Fruit fly (Drosophila melanogaster) whole organism, embryonic: ENCODE data around the gene Sidpn.
A peak's percentile ranks its signal among the peaks of the same experiment; 100 is the strongest.

Experiments
- B-H2 ChIP-seq: fragments of 200-800 bp; sonication (Bioruptor generic); optimal IDR thresholded peaks from 2 replicates; lab custom pipeline; 2018; ENCODE audit warnings: missing biosample characterization, mild to moderate bottlenecking, missing genetic modification characterization
- Blimp-1 ChIP-seq: fragments of 200-800 bp; sonication (Bioruptor generic); optimal IDR thresholded peaks from 3 replicates; lab custom pipeline; 2018; ENCODE audit warnings: missing biosample characterization, missing genetic modification characterization, mild to moderate bottlenecking, moderate library complexity, missing genetic modification reagents
- CG10267 ChIP-seq: fragments of 200-800 bp; sonication (Bioruptor generic); optimal IDR thresholded peaks from 2 replicates; lab custom pipeline; 2018; ENCODE audit warnings: missing biosample characterization, mild to moderate bottlenecking, missing genetic modification characterization, moderate library complexity
- CG10274 ChIP-seq: fragments of 200-800 bp; sonication (Bioruptor generic); optimal IDR thresholded peaks from 3 replicates; lab custom pipeline; 2017; ENCODE audit warnings: missing biosample characterization, mild to moderate bottlenecking, missing genetic modification characterization
- CG10431 ChIP-seq: fragments of 200-800 bp; sonication (Bioruptor generic); optimal IDR thresholded peaks from 3 replicates; lab custom pipeline; 2018; ENCODE audit warnings: missing biosample characterization, mild to moderate bottlenecking, missing genetic modification characterization
- CG11504 ChIP-seq: fragments of 200-800 bp; sonication (Bioruptor generic); optimal IDR thresholded peaks from 3 replicates; lab custom pipeline; 2019; ENCODE audit warnings: missing biosample characterization, mild to moderate bottlenecking, missing genetic modification characterization, moderate library complexity
- CG12104 ChIP-seq: fragments of 200-800 bp; sonication (Bioruptor generic); optimal IDR thresholded peaks from 3 replicates; lab custom pipeline; 2016; ENCODE audit warnings: missing biosample characterization, missing genetic modification characterization
- CG12744 ChIP-seq: fragments of 200-800 bp; sonication (Bioruptor generic); optimal IDR thresholded peaks from 2 replicates; lab custom pipeline; 2016; ENCODE audit warnings: missing biosample characterization, missing genetic modification characterization
- CG13123 ChIP-seq: fragments of 200-800 bp; sonication (Bioruptor generic); optimal IDR thresholded peaks from 2 replicates; lab custom pipeline; 2016; ENCODE audit warnings: missing biosample characterization, missing genetic modification characterization
- CG15073 ChIP-seq: fragments of 200-800 bp; sonication (Bioruptor generic); optimal IDR thresholded peaks from 2 replicates; lab custom pipeline; 2016; ENCODE audit warnings: missing biosample characterization, missing genetic modification characterization
- CG17612 ChIP-seq: fragments of 200-800 bp; sonication (Bioruptor generic); IDR thresholded peaks from 2 replicates; pipeline ENCODE4 v1.3.6; 2022; ENCODE audit warnings: missing biosample characterization, missing genetic modification characterization
- CG18476 ChIP-seq: fragments of 200-800 bp; sonication (Bioruptor generic); optimal IDR thresholded peaks from 2 replicates; lab custom pipeline; 2016; ENCODE audit warnings: missing biosample characterization, mild to moderate bottlenecking, missing genetic modification characterization
- CG18764 ChIP-seq: fragments of 200-800 bp; sonication (Bioruptor generic); optimal IDR thresholded peaks from 3 replicates; lab custom pipeline; 2016; ENCODE audit warnings: missing biosample characterization, missing genetic modification characterization
- CG2120 ChIP-seq: fragments of 200-800 bp; sonication (Bioruptor generic); optimal IDR thresholded peaks from 3 replicates; lab custom pipeline; 2016; ENCODE audit warnings: missing biosample characterization, missing genetic modification characterization
- CG34422 ChIP-seq: fragments of 200-800 bp; sonication (Bioruptor generic); IDR thresholded peaks from 3 replicates; pipeline ENCODE4 v1.3.6; 2022; ENCODE audit warnings: missing biosample characterization, missing genetic modification characterization
- CG3838 ChIP-seq: fragments of 200-800 bp; sonication (Bioruptor generic); optimal IDR thresholded peaks from 3 replicates; lab custom pipeline; 2016; ENCODE audit warnings: missing biosample characterization, missing genetic modification characterization
- CG3995 ChIP-seq: fragments of 200-800 bp; sonication (Bioruptor generic); optimal IDR thresholded peaks from 3 replicates; lab custom pipeline; 2016; ENCODE audit warnings: missing biosample characterization, missing genetic modification characterization
- CG4404 ChIP-seq: fragments of 200-800 bp; sonication (Bioruptor generic); IDR thresholded peaks from 2 replicates; pipeline ENCODE4 v1.3.6; 2022; ENCODE audit warnings: missing biosample characterization, missing genetic modification characterization
- CG7786 ChIP-seq: fragments of 200-800 bp; sonication (Bioruptor generic); optimal IDR thresholded peaks from 2 replicates; lab custom pipeline; 2016; ENCODE audit warnings: missing biosample characterization, missing genetic modification characterization
- CG9609 ChIP-seq: fragments of 200-800 bp; sonication (Bioruptor generic); optimal IDR thresholded peaks from 3 replicates; lab custom pipeline; 2016; ENCODE audit warnings: missing biosample characterization, missing genetic modification characterization
- CG9797 ChIP-seq: fragments of 200-800 bp; sonication (Bioruptor generic); optimal IDR thresholded peaks from 3 replicates; lab custom pipeline; 2018; ENCODE audit warnings: missing biosample characterization, mild to moderate bottlenecking, missing genetic modification characterization
- CG9932 ChIP-seq: fragments of 200-800 bp; sonication (Bioruptor generic); IDR thresholded peaks from 2 replicates; pipeline ENCODE4 v1.3.6; 2022; ENCODE audit warnings: missing biosample characterization, missing genetic modification characterization
- D19A ChIP-seq: fragments of 200-800 bp; optimal IDR thresholded peaks from 3 replicates; lab custom pipeline; 2019; ENCODE audit warnings: missing biosample characterization, mild to moderate bottlenecking, missing genetic modification characterization, moderate library complexity
- Eip74EF ChIP-seq, 2 experiments: fragments of 200-800 bp in 1 of 2; fragments of >200 bp in 1 of 2; sonication (Bioruptor generic) in 1 of 2; optimal IDR thresholded peaks; 2 replicates each; lab custom pipeline; 2017 to 2019; ENCODE audit warnings: missing biosample characterization in 2 of 2, missing genetic modification characterization in 2 of 2, mild to moderate bottlenecking in 1 of 2, moderate library complexity in 1 of 2
- HLH4C ChIP-seq: fragments of 200-800 bp; sonication (Bioruptor generic); IDR thresholded peaks from 3 replicates; pipeline ENCODE4 v1.3.6; 2022; ENCODE audit warnings: missing biosample characterization, missing genetic modification characterization; ENCODE audit not compliant: partially characterized antibody
- MESR4 ChIP-seq: fragments of 200-800 bp; sonication (Bioruptor generic); optimal IDR thresholded peaks from 2 replicates; lab custom pipeline; 2018; ENCODE audit warnings: missing biosample characterization, mild to moderate bottlenecking, missing genetic modification characterization, moderate library complexity
- Mes4 ChIP-seq: fragments of 200-800 bp; sonication (Bioruptor generic); optimal IDR thresholded peaks from 2 replicates; lab custom pipeline; 2016; ENCODE audit warnings: missing biosample characterization, missing genetic modification characterization
- Myb ChIP-seq: fragments of 200-800 bp; sonication (Bioruptor generic); optimal IDR thresholded peaks from 2 replicates; lab custom pipeline; 2016; ENCODE audit warnings: missing biosample characterization, missing genetic modification characterization
- Nf-YB ChIP-seq: fragments of 200-800 bp; sonication (Bioruptor generic); optimal IDR thresholded peaks from 3 replicates; lab custom pipeline; 2019; ENCODE audit warnings: missing biosample characterization, mild to moderate bottlenecking, missing genetic modification characterization, moderate library complexity
- Optix ChIP-seq: fragments of 200-800 bp; sonication (Bioruptor generic); IDR thresholded peaks from 3 replicates; pipeline ENCODE4 v1.3.6; 2022; ENCODE audit warnings: missing biosample characterization, missing genetic modification characterization
- Rx ChIP-seq: fragments of 200-800 bp; sonication (Bioruptor generic); IDR thresholded peaks from 2 replicates; pipeline ENCODE4 v1.3.6; 2022; ENCODE audit warnings: missing biosample characterization, missing genetic modification characterization
- Sox102F ChIP-seq: fragments of 200-800 bp; sonication (Bioruptor generic); optimal IDR thresholded peaks from 2 replicates; lab custom pipeline; 2018; ENCODE audit warnings: missing biosample characterization, mild to moderate bottlenecking, missing genetic modification characterization, moderate library complexity
- cato ChIP-seq: fragments of 200-800 bp; sonication (Bioruptor generic); optimal IDR thresholded peaks from 2 replicates; lab custom pipeline; 2016; ENCODE audit warnings: missing biosample characterization, missing genetic modification characterization, borderline replicate concordance
- crc ChIP-seq: fragments of 200-800 bp; sonication (Bioruptor generic); optimal IDR thresholded peaks from 2 replicates; lab custom pipeline; 2016; ENCODE audit warnings: missing biosample characterization, missing genetic modification characterization
- cwo ChIP-seq: fragments of 200-800 bp; sonication (Bioruptor generic); optimal IDR thresholded peaks from 3 replicates; lab custom pipeline; 2017; ENCODE audit warnings: missing biosample characterization, missing genetic modification characterization, mild to moderate bottlenecking, moderate library complexity, missing genetic modification reagents
- dan ChIP-seq: fragments of 200-800 bp; sonication (Bioruptor generic); IDR thresholded peaks from 2 replicates; pipeline ENCODE4 v1.3.6; 2022; ENCODE audit warnings: missing biosample characterization, missing genetic modification characterization
- danr ChIP-seq: fragments of 200-800 bp; sonication (Bioruptor generic); IDR thresholded peaks from 2 replicates; pipeline ENCODE4 v1.3.6; 2022; ENCODE audit warnings: missing biosample characterization, missing genetic modification characterization
- fd102C ChIP-seq: fragments of 200-800 bp; sonication (Bioruptor generic); optimal IDR thresholded peaks from 2 replicates; lab custom pipeline; 2018; ENCODE audit warnings: missing biosample characterization, mild to moderate bottlenecking, missing genetic modification characterization, moderate library complexity
- kay ChIP-seq: fragments of 200-800 bp; sonication (Bioruptor generic); optimal IDR thresholded peaks from 2 replicates; lab custom pipeline; 2016; ENCODE audit warnings: missing biosample characterization, missing genetic modification characterization
- mam ChIP-seq: fragments of 200-800 bp; sonication (Bioruptor generic); optimal IDR thresholded peaks from 3 replicates; lab custom pipeline; 2016; ENCODE audit warnings: missing biosample characterization, missing genetic modification characterization
- nmo ChIP-seq: fragments of 200-800 bp; sonication (Bioruptor generic); optimal IDR thresholded peaks from 2 replicates; lab custom pipeline; 2018; ENCODE audit warnings: missing biosample characterization, mild to moderate bottlenecking, missing genetic modification characterization, moderate library complexity
- oc ChIP-seq: fragments of 200-800 bp; sonication (Bioruptor generic); optimal IDR thresholded peaks from 2 replicates; lab custom pipeline; 2018; ENCODE audit warnings: missing biosample characterization, mild to moderate bottlenecking, missing genetic modification characterization, moderate library complexity
- phol ChIP-seq: fragments of 200-800 bp; sonication (Bioruptor generic); optimal IDR thresholded peaks from 3 replicates; lab custom pipeline; 2018; ENCODE audit warnings: missing biosample characterization, mild to moderate bottlenecking, missing genetic modification characterization, moderate library complexity
- rib ChIP-seq: fragments of 200-800 bp; sonication (Bioruptor generic); IDR thresholded peaks from 2 replicates; pipeline ENCODE4 v1.3.6; 2022; ENCODE audit warnings: missing biosample characterization, missing genetic modification characterization
- sens ChIP-seq: fragments of 200-800 bp; sonication (Bioruptor generic); peaks from one replicate; lab custom pipeline; 2016; ENCODE audit warnings: missing biosample characterization, missing genetic modification characterization
- ttk ChIP-seq: fragments of 200-800 bp; sonication (Bioruptor generic); IDR thresholded peaks from 2 replicates; pipeline ENCODE4 v2.1.2; 2022; ENCODE audit warnings: missing biosample characterization, missing genetic modification characterization
- wek ChIP-seq: fragments of 200-800 bp; sonication (Bioruptor generic); optimal IDR thresholded peaks from 3 replicates; lab custom pipeline; 2018; ENCODE audit warnings: missing biosample characterization, mild to moderate bottlenecking, missing genetic modification characterization, moderate library complexity

Sidpn gene

DNA sequence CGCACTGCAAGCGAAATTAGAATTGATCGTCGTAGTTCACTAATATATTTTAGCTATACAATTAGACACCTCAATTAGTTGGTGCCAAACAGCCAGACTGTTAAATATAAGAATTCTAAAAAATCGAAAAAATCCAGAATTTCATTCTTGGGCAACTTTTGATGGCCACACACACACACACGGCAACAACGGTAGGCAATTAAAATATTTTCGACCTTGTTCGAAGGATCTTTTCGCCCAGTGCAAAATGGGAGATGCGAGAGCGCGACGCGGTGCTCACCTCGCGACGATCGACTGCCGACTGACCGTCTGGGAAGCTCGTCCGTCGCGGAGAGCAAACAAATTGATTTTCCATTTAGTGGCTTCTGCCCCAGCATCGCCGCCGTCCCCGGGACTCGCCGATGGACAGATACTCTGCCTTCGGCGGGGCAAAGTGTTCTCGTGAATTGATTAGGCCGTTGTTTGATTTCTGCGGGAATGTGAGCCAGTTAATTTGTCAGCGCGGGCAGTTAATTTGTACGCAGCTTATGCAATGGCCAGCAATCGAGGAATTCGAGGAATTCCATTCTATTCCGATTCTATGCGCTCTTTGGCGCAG is 42.1 kb downstream of the Sidpn start, which contains the start of gene CG10702 (continued):
- no peak for TF ChIP-seq MESR4 (GFP tag; lab: Kevin White, UChicago)
- TF ChIP-seq Myb (GFP tag; lab: Kevin White, UChicago) = no peak
- no peak for TF ChIP-seq CG9797 (GFP tag; lab: Kevin White, UChicago)
- TF ChIP-seq D19A = peak; percentile 80
- TF ChIP-seq CG18764 = no peak
- TF ChIP-seq Rx (GFP tag; lab: Robert Waterston, UW) = 0 out of 2 replicates have a peak, but pooled peaks have one; percentile 6

DNA sequence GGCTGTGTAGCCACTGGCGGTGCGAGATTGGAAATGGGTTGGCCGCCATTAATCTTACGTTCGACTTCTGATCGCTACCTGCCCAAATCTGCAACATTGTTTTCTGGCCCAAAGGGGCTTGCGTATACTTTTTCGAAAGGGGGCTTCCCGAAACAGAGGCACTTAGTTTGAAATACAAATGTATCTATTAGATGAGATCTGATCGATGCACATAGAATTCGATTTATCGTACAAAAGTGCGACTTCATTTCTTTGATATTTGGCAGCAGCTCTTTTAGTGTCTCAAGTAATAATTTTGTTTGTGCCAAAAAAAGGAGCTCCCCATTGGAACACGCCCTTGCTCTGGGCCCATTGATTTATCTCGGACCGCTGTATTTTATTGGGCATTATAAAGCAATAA is 44.2 kb downstream of the Sidpn start:
- TF ChIP-seq CG4404 = no peak
- no peak for TF ChIP-seq danr (GFP tag; lab: Robert Waterston, UW)
- no peak for TF ChIP-seq fd102C (GFP tag; lab: Kevin White, UChicago)

DNA sequence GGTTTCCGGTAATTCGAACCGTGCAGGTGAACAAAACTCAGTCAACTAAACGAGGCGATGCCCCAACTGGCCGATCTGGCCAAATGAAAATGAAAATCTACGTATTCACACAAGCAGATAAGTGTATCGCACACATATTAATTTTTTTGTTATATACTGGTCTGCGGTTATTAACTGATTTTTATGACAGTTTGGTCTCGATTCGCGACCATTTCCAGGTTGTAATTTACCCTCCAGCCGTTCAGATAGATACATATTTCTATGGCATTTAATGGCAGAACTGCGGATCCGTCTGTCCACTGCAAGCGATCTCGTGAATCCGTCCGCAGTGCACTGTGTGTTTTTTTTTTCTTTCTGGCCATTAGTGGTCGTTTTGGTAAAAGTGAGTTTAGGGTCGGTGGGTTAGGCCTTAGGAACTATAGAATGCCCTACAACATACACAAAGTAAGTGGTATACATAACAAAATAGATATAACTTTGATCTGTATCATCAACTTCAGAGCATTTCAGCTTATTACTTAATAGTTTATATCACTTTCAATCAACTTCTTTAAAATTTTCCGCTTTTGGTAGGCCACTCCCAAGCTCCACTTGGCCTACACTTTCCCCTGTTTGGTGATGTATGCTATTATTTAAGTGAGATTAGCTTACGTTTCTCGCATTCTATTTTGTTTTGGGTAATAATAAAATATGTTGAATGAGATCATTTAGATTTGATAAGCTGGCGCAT is 46.8 kb downstream of the Sidpn start, which contains the start of gene CG17572:
TSS of gene CG17572 (minus strand) at position 51 of the 730 bp plus-strand sequence.
- TF ChIP-seq dan = no peak
- no peak for TF ChIP-seq CG7786 (GFP tag; lab: Kevin White, UChicago)
- peak; percentile 9 for TF ChIP-seq nmo (GFP tag; lab: Kevin White, UChicago)
- TF ChIP-seq Sox102F (GFP tag; lab: Kevin White, UChicago) = peak; percentile 9
- TF ChIP-seq HLH4C (GFP tag; lab: Robert Waterston, UW) = no peak
- no peak for TF ChIP-seq B-H2
- no peak for TF ChIP-seq CG3838
- no peak for TF ChIP-seq CG15073 (GFP tag; lab: Kevin White, UChicago)
- no peak for TF ChIP-seq CG17612 (GFP tag; lab: Robert Waterston, UW)
- TF ChIP-seq CG10274 (GFP tag; lab: Kevin White, UChicago) = peak; percentile 88
- no peak for TF ChIP-seq CG12744
- peak; percentile 80 for TF ChIP-seq sens (GFP tag; lab: Kevin White, UChicago)
- TF ChIP-seq CG11504 = peak; percentile 23
- no peak for TF ChIP-seq cwo (GFP tag; lab: Kevin White, UChicago)
- TF ChIP-seq CG10267 (tag; lab: Kevin White, UChicago) = no peak
- TF ChIP-seq ttk (GFP tag; lab: Robert Waterston, UW) = no peak
- no peak for TF ChIP-seq CG18476
- peak; percentile 9 for TF ChIP-seq phol (tag; lab: Kevin White, UChicago)
- TF ChIP-seq CG2120 = no peak
- TF ChIP-seq CG9609 (GFP tag; lab: Kevin White, UChicago) = no peak
- no peak for TF ChIP-seq rib (GFP tag; lab: Robert Waterston, UW)
- no peak for TF ChIP-seq CG13123 (GFP tag; lab: Kevin White, UChicago)
- TF ChIP-seq Optix (GFP tag; lab: Robert Waterston, UW) = no peak
- TF ChIP-seq Blimp-1 = peak; percentile 60
- no peak for TF ChIP-seq CG34422 (GFP tag; lab: Robert Waterston, UW)

DNA sequence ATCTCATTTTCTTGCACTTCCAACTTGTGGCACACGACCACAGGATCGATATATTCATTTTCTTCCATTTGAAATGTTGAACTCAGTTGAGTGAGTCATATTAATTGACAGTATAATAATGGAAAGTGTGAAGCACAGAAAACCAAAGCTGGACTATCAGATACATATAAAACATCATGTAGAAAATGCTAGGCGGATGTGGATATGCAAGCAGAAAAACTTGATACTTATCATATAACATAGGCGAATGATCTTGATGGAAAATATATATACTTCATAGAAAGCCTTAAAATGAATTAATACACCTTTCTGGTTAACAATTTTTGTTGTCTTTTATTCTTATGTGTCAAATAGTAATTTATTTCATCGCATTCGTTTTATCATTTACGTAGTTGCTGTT is 51.4 kb downstream of the Sidpn start, which contains the start of gene CG10700:
TSS of gene CG10700 (minus strand) at position 101 of the 400 bp plus-strand sequence.
- TF ChIP-seq kay (no peak), crc (GFP tag; lab: Kevin White, UChicago) (no peak), CG12104 (GFP tag; lab: Kevin White, UChicago) (no peak), wek (GFP tag; lab: Kevin White, UChicago) (no peak), Eip74EF (GFP tag; optimal IDR thresholded peaks at IDR 0.05; lab: Kevin White, UChicago) (no peak), Nf-YB (GFP tag; lab: Kevin White, UChicago) (no peak), CG7786 (GFP tag; lab: Kevin White, UChicago) (no peak), cato (GFP tag; lab: Kevin White, UChicago) (no peak), oc (tag; lab: Kevin White, UChicago) (no peak), Mes4 (GFP tag; lab: Kevin White, UChicago) (no peak), CG9932 (no peak), CG10431 (no peak), CG3995 (GFP tag; lab: Kevin White, UChicago) (no peak), mam (GFP tag; lab: Kevin White, UChicago) (no peak)
